ENCODE assay signal across 1 fruit fly cellular context in genomic region chr3R:10886462-10887315, dm6.
TF ChIP-seq lines count a peak whose summit lies in the region.

No protein-coding gene starts in this region.

TF ChIP-seq in whole organism, embryonic, 481 proteins besides CTCF, POLR2A, EP300 and RAD21 (continued from another document):
- TF ChIP-seq H2.0 (GFP tag; IDR thresholded peaks at IDR 0.05; lab: Robert Waterston, UW): peak; percentile 72
- TF ChIP-seq CG30431 (GFP tag; optimal IDR thresholded peaks at IDR 0.05; lab: Kevin White, UChicago): peak; percentile 60
- TF ChIP-seq CG15011 (GFP tag; optimal IDR thresholded peaks at IDR 0.05; lab: Kevin White, UChicago): peak; percentile 85
- TF ChIP-seq CG12219 (GFP tag; optimal IDR thresholded peaks at IDR 0.05; lab: Kevin White, UChicago): peak; percentile 83
- peak; percentile 69 for TF ChIP-seq repo (GFP tag; optimal IDR thresholded peaks at IDR 0.05; lab: Kevin White, UChicago)
- TF ChIP-seq Sox102F (GFP tag; optimal IDR thresholded peaks at IDR 0.05; lab: Kevin White, UChicago): peak; percentile 89
- TF ChIP-seq CG34376 (GFP tag; optimal IDR thresholded peaks at IDR 0.05; lab: Kevin White, UChicago): peak; percentile 94
- TF ChIP-seq CG17361 (GFP tag; IDR thresholded peaks at IDR 0.05; lab: Robert Waterston, UW): peak; percentile 91
- peak; percentile 57 for TF ChIP-seq cato (GFP tag; optimal IDR thresholded peaks at IDR 0.05; lab: Kevin White, UChicago; ENCODE audit: borderline replicate concordance)
- peak; percentile 69 to 89 for TF ChIP-seq chif (GFP tag; optimal IDR thresholded peaks at IDR 0.05; lab: Kevin White, UChicago)
- TF ChIP-seq Lpt (GFP tag; optimal IDR thresholded peaks at IDR 0.05; lab: Kevin White, UChicago): no peak
- TF ChIP-seq dan (GFP tag; IDR thresholded peaks at IDR 0.05; lab: Robert Waterston, UW): no peak
- TF ChIP-seq pnt (GFP tag; optimal IDR thresholded peaks at IDR 0.05; lab: Kevin White, UChicago): peak; percentile 66
- TF ChIP-seq CG11695 (GFP tag; IDR thresholded peaks at IDR 0.05; lab: Robert Waterston, UW): peak; percentile 85
- TF ChIP-seq gfzf (GFP tag; optimal IDR thresholded peaks at IDR 0.05; lab: Kevin White, UChicago): peak; percentile 6
- TF ChIP-seq dmrt11E (tag; optimal IDR thresholded peaks at IDR 0.05; lab: Kevin White, UChicago): peak; percentile 78
- peak; percentile 56; the same call in 2 of the 3 replicates for TF ChIP-seq gce (GFP tag; IDR thresholded peaks at IDR 0.05; lab: Robert Waterston, UW)
- peak; percentile 82 for TF ChIP-seq CG6272 (GFP tag; IDR thresholded peaks at IDR 0.05; lab: Robert Waterston, UW)
- TF ChIP-seq Hr51 (GFP tag; optimal IDR thresholded peaks at IDR 0.05; lab: Kevin White, UChicago): peak; percentile 78 to 93
- peak; percentile 59 for TF ChIP-seq Hey (tag; optimal IDR thresholded peaks at IDR 0.05; lab: Kevin White, UChicago)
- peak; percentile 91 for TF ChIP-seq Hsf (GFP tag; optimal IDR thresholded peaks at IDR 0.05; lab: Kevin White, UChicago)
- TF ChIP-seq sqz (GFP tag; optimal IDR thresholded peaks at IDR 0.05; lab: Kevin White, UChicago): peak; percentile 91
- TF ChIP-seq lola (GFP tag; optimal IDR thresholded peaks at IDR 0.05; lab: Kevin White, UChicago): peak in 1 of 3 experiments; percentile 86
- TF ChIP-seq CG12769 (tag; optimal IDR thresholded peaks at IDR 0.05; lab: Kevin White, UChicago): peak; percentile 98
- peak; percentile 85 for TF ChIP-seq CG2712 (tag; optimal IDR thresholded peaks at IDR 0.05; lab: Kevin White, UChicago)
- TF ChIP-seq CG11560 (tag; IDR thresholded peaks at IDR 0.05; lab: Robert Waterston, UW): peak; percentile 75; the same call in 2 of the 3 replicates
- peak; percentile 90 for TF ChIP-seq CG13624 (GFP tag; optimal IDR thresholded peaks at IDR 0.05; lab: Kevin White, UChicago)
- peak; percentile 74 for TF ChIP-seq fd96Cb (tag; optimal IDR thresholded peaks at IDR 0.05; lab: Kevin White, UChicago)
- TF ChIP-seq wor (GFP tag; IDR thresholded peaks at IDR 0.05; lab: Robert Waterston, UW): peak; percentile 87
- TF ChIP-seq tgo (GFP tag; IDR thresholded peaks at IDR 0.05; lab: Robert Waterston, UW): peak; percentile 88
- peak; percentile 45 for TF ChIP-seq CG4707 (GFP tag; optimal IDR thresholded peaks at IDR 0.05; lab: Kevin White, UChicago)
- TF ChIP-seq onecut (GFP tag; IDR thresholded peaks at IDR 0.05; lab: Robert Waterston, UW): peak; percentile 85
- peak; percentile 85 for TF ChIP-seq CG10267 (tag; optimal IDR thresholded peaks at IDR 0.05; lab: Kevin White, UChicago)
- peak; percentile 78 for TF ChIP-seq ERR (GFP tag; optimal IDR thresholded peaks at IDR 0.05; lab: Kevin White, UChicago)
- TF ChIP-seq dpn (GFP tag; optimal IDR thresholded peaks at IDR 0.05; lab: Kevin White, UChicago): peak; percentile 78 to 89
- TF ChIP-seq CG18764 (GFP tag; optimal IDR thresholded peaks at IDR 0.05; lab: Kevin White, UChicago): peak; percentile 45
- TF ChIP-seq CG14965 (GFP tag; optimal IDR thresholded peaks at IDR 0.05; lab: Kevin White, UChicago; ENCODE audit: borderline replicate concordance): no peak
- TF ChIP-seq Lim3 (GFP tag; IDR thresholded peaks at IDR 0.05; lab: Robert Waterston, UW): peak; percentile 56
- TF ChIP-seq jing (GFP tag; optimal IDR thresholded peaks at IDR 0.05; lab: Kevin White, UChicago): peak; percentile 55
- TF ChIP-seq bsh (GFP tag; optimal IDR thresholded peaks at IDR 0.05; lab: Kevin White, UChicago): peak; percentile 73 to 90
- TF ChIP-seq C15 (GFP tag; IDR thresholded peaks at IDR 0.05; lab: Robert Waterston, UW): peak; percentile 34; the same call in 1 of the 3 replicates
- no peak for TF ChIP-seq CG7745 (tag; optimal IDR thresholded peaks at IDR 0.05; lab: Kevin White, UChicago)
- TF ChIP-seq bowl (GFP tag; IDR thresholded peaks at IDR 0.05; lab: Robert Waterston, UW): peak; percentile 85
- peak; percentile 57 for TF ChIP-seq CG8359 (GFP tag; optimal IDR thresholded peaks at IDR 0.05; lab: Kevin White, UChicago; ENCODE audit: borderline replicate concordance)
- peak; percentile 77 for TF ChIP-seq ara (GFP tag; IDR thresholded peaks at IDR 0.05; lab: Robert Waterston, UW)
- 0 out of 2 replicates have a peak, but pooled peaks have one; percentile 8 for TF ChIP-seq CG16779 (GFP tag; IDR thresholded peaks at IDR 0.05; lab: Robert Waterston, UW)
- TF ChIP-seq dimm (GFP tag; IDR thresholded peaks at IDR 0.05; lab: Robert Waterston, UW): peak; percentile 50; the same call in 1 of the 2 replicates
- peak; percentile 76 for TF ChIP-seq CG1233 (GFP tag; optimal IDR thresholded peaks at IDR 0.05; lab: Kevin White, UChicago)
- TF ChIP-seq CG4404 (GFP tag; IDR thresholded peaks at IDR 0.05; lab: Robert Waterston, UW): peak; percentile 73
- TF ChIP-seq org-1 (GFP tag; optimal IDR thresholded peaks at IDR 0.05; lab: Kevin White, UChicago): peak; percentile 87
- peak; percentile 6 for TF ChIP-seq BEAF-32 (GFP tag; optimal IDR thresholded peaks at IDR 0.05; lab: Kevin White, UChicago)
- peak; percentile 81 for TF ChIP-seq danr (GFP tag; IDR thresholded peaks at IDR 0.05; lab: Robert Waterston, UW)
- TF ChIP-seq hbn (GFP tag; IDR thresholded peaks at IDR 0.05; lab: Robert Waterston, UW; ENCODE audit: partially characterized antibody): no peak
- peak; percentile 95 for TF ChIP-seq CG15073 (GFP tag; optimal IDR thresholded peaks at IDR 0.05; lab: Kevin White, UChicago)
- TF ChIP-seq NK7.1 (GFP tag; optimal IDR thresholded peaks at IDR 0.05; lab: Kevin White, UChicago): peak; percentile 74
- TF ChIP-seq CG4282 (GFP tag; optimal IDR thresholded peaks at IDR 0.05; lab: Kevin White, UChicago): peak; percentile 66
- peak; percentile 84 for TF ChIP-seq Hmx (GFP tag; optimal IDR thresholded peaks at IDR 0.05; lab: Kevin White, UChicago)
- TF ChIP-seq CG6654 (GFP tag; optimal IDR thresholded peaks at IDR 0.05; lab: Kevin White, UChicago): peak; percentile 53
- TF ChIP-seq gt (GFP tag; IDR thresholded peaks at IDR 0.05; lab: Robert Waterston, UW): peak; percentile 56; the same call in 1 of the 2 replicates
- peak; percentile 85 for TF ChIP-seq seq (GFP tag; IDR thresholded peaks at IDR 0.05; lab: Robert Waterston, UW)
- TF ChIP-seq yki (optimal IDR thresholded peaks at IDR 0.05; lab: Kevin White, UChicago): peak; percentile 55
- peak; percentile 85 for TF ChIP-seq CG3163 (GFP tag; optimal IDR thresholded peaks at IDR 0.05; lab: Kevin White, UChicago)
- TF ChIP-seq lbe (GFP tag; optimal IDR thresholded peaks at IDR 0.05; lab: Kevin White, UChicago): peak; percentile 80
- peak; percentile 84 for TF ChIP-seq CG31224 (GFP tag; IDR thresholded peaks at IDR 0.05; lab: Robert Waterston, UW)
- peak; percentile 87 for TF ChIP-seq NfI (GFP tag; optimal IDR thresholded peaks at IDR 0.05; lab: Kevin White, UChicago)
- TF ChIP-seq luna (GFP tag; optimal IDR thresholded peaks at IDR 0.05; lab: Kevin White, UChicago): peak; percentile 33
- peak; percentile 92 for TF ChIP-seq ems (GFP tag; optimal IDR thresholded peaks at IDR 0.05; lab: Kevin White, UChicago)
- TF ChIP-seq CG11456 (GFP tag; IDR thresholded peaks at IDR 0.05; lab: Robert Waterston, UW): peak; percentile 84
- TF ChIP-seq bbx (GFP tag; IDR thresholded peaks at IDR 0.05; lab: Robert Waterston, UW; ENCODE audit: partially characterized antibody): no peak
- TF ChIP-seq CG7271 (tag; optimal IDR thresholded peaks at IDR 0.05; lab: Kevin White, UChicago): peak; percentile 14
- TF ChIP-seq kni (GFP tag; optimal IDR thresholded peaks at IDR 0.05; lab: Kevin White, UChicago): peak; percentile 88
- peak; percentile 60 for TF ChIP-seq CG5245 (GFP tag; optimal IDR thresholded peaks at IDR 0.05; lab: Kevin White, UChicago)
- TF ChIP-seq CG2202 (tag; optimal IDR thresholded peaks at IDR 0.05; lab: Kevin White, UChicago): peak; percentile 62
- TF ChIP-seq Aef1 (GFP tag; IDR thresholded peaks at IDR 0.05; lab: Robert Waterston, UW): peak; percentile 83
- peak; percentile 23 for TF ChIP-seq pros (GFP tag; optimal IDR thresholded peaks at IDR 0.05; lab: Kevin White, UChicago)
- TF ChIP-seq CG1529 (GFP tag; optimal IDR thresholded peaks at IDR 0.05; lab: Kevin White, UChicago): peak; percentile 79
- TF ChIP-seq gsb (GFP tag; IDR thresholded peaks at IDR 0.05; lab: Robert Waterston, UW): peak; percentile 77; the same call in 1 of the 2 replicates
- peak; percentile 90 for TF ChIP-seq ci (GFP tag; IDR thresholded peaks at IDR 0.05; lab: Robert Waterston, UW)
- peak; percentile 84 for TF ChIP-seq CG33557 (GFP tag; optimal IDR thresholded peaks at IDR 0.05; lab: Kevin White, UChicago)
- TF ChIP-seq CG7839 (tag; optimal IDR thresholded peaks at IDR 0.05; lab: Kevin White, UChicago): peak; percentile 92
- TF ChIP-seq oc (tag; optimal IDR thresholded peaks at IDR 0.05; lab: Kevin White, UChicago): peak; percentile 88
- TF ChIP-seq Rfx (GFP tag; IDR thresholded peaks at IDR 0.05; lab: Robert Waterston, UW): peak; percentile 92
- TF ChIP-seq psq (GFP tag; optimal IDR thresholded peaks at IDR 0.05; lab: Kevin White, UChicago): peak; percentile 62
- TF ChIP-seq CG1647 (GFP tag; optimal IDR thresholded peaks at IDR 0.05; lab: Kevin White, UChicago): peak; percentile 72
- peak; percentile 93 for TF ChIP-seq BtbVII (GFP tag; optimal IDR thresholded peaks at IDR 0.05; lab: Kevin White, UChicago)
- TF ChIP-seq Hand (GFP tag; optimal IDR thresholded peaks at IDR 0.05; lab: Kevin White, UChicago): peak; percentile 94
- peak; percentile 74 for TF ChIP-seq CG18011 (GFP tag; optimal IDR thresholded peaks at IDR 0.05; lab: Kevin White, UChicago)
- peak; percentile 95 for TF ChIP-seq PHDP (tag; optimal IDR thresholded peaks at IDR 0.05; lab: Kevin White, UChicago)
- TF ChIP-seq jigr1 (GFP tag; IDR thresholded peaks at IDR 0.05; lab: Robert Waterston, UW): peak; percentile 79
- TF ChIP-seq CG10321 (GFP tag; IDR thresholded peaks at IDR 0.05; lab: Robert Waterston, UW): no peak; the same call in 1 of the 2 replicates
- peak; percentile 91 for TF ChIP-seq CG9215 (GFP tag; IDR thresholded peaks at IDR 0.05; lab: Robert Waterston, UW)
- no peak for TF ChIP-seq hb (GFP tag; IDR thresholded peaks at IDR 0.05; lab: Robert Waterston, UW; ENCODE audit: partially characterized antibody)
- TF ChIP-seq crc (GFP tag; optimal IDR thresholded peaks at IDR 0.05; lab: Kevin White, UChicago): peak; percentile 87
- TF ChIP-seq CG7357 (GFP tag; IDR thresholded peaks at IDR 0.05; lab: Robert Waterston, UW): peak; percentile 74
- peak; percentile 9 for TF ChIP-seq CG5953 (GFP tag; IDR thresholded peaks at IDR 0.05; lab: Robert Waterston, UW)
- TF ChIP-seq maf-S (GFP tag; optimal IDR thresholded peaks at IDR 0.05; lab: Kevin White, UChicago): peak; percentile 82
- no peak for TF ChIP-seq fd102C (GFP tag; optimal IDR thresholded peaks at IDR 0.05; lab: Kevin White, UChicago)
- peak; percentile 57; the same call in 1 of the 2 replicates for TF ChIP-seq CG13287 (GFP tag; IDR thresholded peaks at IDR 0.05; lab: Robert Waterston, UW; ENCODE audit: partially characterized antibody)
- TF ChIP-seq CG12744 (GFP tag; optimal IDR thresholded peaks at IDR 0.05; lab: Kevin White, UChicago): peak; percentile 87
- TF ChIP-seq NC2β (GFP tag; optimal IDR thresholded peaks at IDR 0.05; lab: Kevin White, UChicago): peak; percentile 69
- TF ChIP-seq fru (optimal IDR thresholded peaks at IDR 0.05; lab: Kevin White, UChicago): no peak
- 0 out of 3 replicates have a peak, but pooled peaks have one; percentile 22 for TF ChIP-seq CG34224 (GFP tag; IDR thresholded peaks at IDR 0.05; lab: Robert Waterston, UW; ENCODE audit: partially characterized antibody)
- TF ChIP-seq kah (GFP tag; optimal IDR thresholded peaks at IDR 0.05; lab: Kevin White, UChicago): peak; percentile 89
- TF ChIP-seq gsb-n (tag; optimal IDR thresholded peaks at IDR 0.05; lab: Kevin White, UChicago): peak; percentile 89
- peak; percentile 81 for TF ChIP-seq Abd-B (GFP tag; optimal IDR thresholded peaks at IDR 0.05; lab: Kevin White, UChicago)
- TF ChIP-seq ro (GFP tag; IDR thresholded peaks at IDR 0.05; lab: Robert Waterston, UW): peak; percentile 64
- TF ChIP-seq abd-A (tag; optimal IDR thresholded peaks at IDR 0.05; lab: Kevin White, UChicago): peak; percentile 86
- TF ChIP-seq CG4820 (GFP tag; optimal IDR thresholded peaks at IDR 0.05; lab: Kevin White, UChicago): peak; percentile 79
- 0 out of 2 replicates have a peak, but pooled peaks have one; percentile 28 for TF ChIP-seq nerfin-2 (GFP tag; IDR thresholded peaks at IDR 0.05; lab: Robert Waterston, UW; ENCODE audit: partially characterized antibody)
- peak; percentile 59 for TF ChIP-seq CG31388 (GFP tag; optimal IDR thresholded peaks at IDR 0.05; lab: Kevin White, UChicago)
- peak; percentile 84 for TF ChIP-seq ttk (GFP tag; IDR thresholded peaks at IDR 0.05; lab: Robert Waterston, UW)
- peak; percentile 86 for TF ChIP-seq Dek (tag; optimal IDR thresholded peaks at IDR 0.05; lab: Kevin White, UChicago)
- peak; percentile 79; the same call in 1 of the 2 replicates for TF ChIP-seq CG11085 (GFP tag; IDR thresholded peaks at IDR 0.05; lab: Robert Waterston, UW)
- TF ChIP-seq CG43689 (GFP tag; IDR thresholded peaks at IDR 0.05; lab: Robert Waterston, UW): peak; percentile 69
- peak; percentile 39 for TF ChIP-seq YL-1 (GFP tag; optimal IDR thresholded peaks at IDR 0.05; lab: Kevin White, UChicago)
- TF ChIP-seq fu2 (GFP tag; optimal IDR thresholded peaks at IDR 0.05; lab: Kevin White, UChicago): peak; percentile 87
- TF ChIP-seq CG7987 (GFP tag; optimal IDR thresholded peaks at IDR 0.05; lab: Kevin White, UChicago): peak; percentile 12
- no peak for TF ChIP-seq ato (GFP tag; IDR thresholded peaks at IDR 0.05; lab: Robert Waterston, UW; ENCODE audit: partially characterized antibody)
- peak; percentile 77 for TF ChIP-seq ind (GFP tag; optimal IDR thresholded peaks at IDR 0.05; lab: Kevin White, UChicago)
